Worm (Caenorhabditis elegans) whole organism, early embryonic: ENCODE measurements around the gene C05C12.4.

Source experiments
- F13C5.2 ChIP-seq: sonication (generic microtip); optimal IDR thresholded peaks from 2 replicates; lab custom pipeline; 2017; ENCODE audit warnings: mild to moderate bottlenecking, missing genetic modification characterization, inconsistent platforms, missing compliant biosample characterization
- aly-1 ChIP-seq: sonication (generic microtip); optimal IDR thresholded peaks from 2 replicates; lab custom pipeline; 2016; ENCODE audit warnings: missing genetic modification characterization, missing compliant biosample characterization

DNA sequence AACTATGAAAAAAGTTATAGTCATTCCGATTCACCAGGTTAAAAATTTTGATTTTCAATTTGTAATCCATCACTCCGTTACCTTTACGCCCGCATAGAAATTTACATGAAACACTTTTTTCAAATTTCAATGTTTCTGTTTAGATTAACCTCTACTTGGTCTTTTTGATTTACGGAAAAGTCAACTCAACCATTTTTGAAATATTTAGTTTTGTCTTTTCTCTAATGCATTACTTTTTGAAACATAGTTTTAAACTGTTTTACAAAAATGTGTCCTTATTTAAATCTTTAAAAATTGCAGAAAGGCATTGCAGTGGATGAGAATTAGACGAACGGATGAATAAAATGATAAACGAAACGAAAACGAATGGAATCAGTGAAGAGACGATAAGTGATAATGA, 25.3 kb upstream of the C05C12.4 start, which contains the start of gene gtl-2:
- TF ChIP-seq F13C5.2 (no peak), aly-1 (tag; lab: Kevin White, UChicago) (no peak)
